Worm (Caenorhabditis elegans): ENCODE results near the gene cogc-2.

cogc-2 gene

ce11 chrIV:7023858-7024257, 15.5 kb downstream of the cogc-2 start, which contains the start of gene adah-1 (continued):
- TF ChIP-seq aly-2 (tag; optimal IDR thresholded peaks at IDR 0.05) (no peak), tbx-2 (tag; optimal IDR thresholded peaks at IDR 0.05) (no peak), unc-62 (GFP tag; optimal IDR thresholded peaks at IDR 0.05) (no peak), lin-14 (GFP tag; optimal IDR thresholded peaks at IDR 0.05) (peak; percentile 59), mep-1 (tag; optimal IDR thresholded peaks at IDR 0.05) (peak; percentile 27), lsy-2 (tag; optimal IDR thresholded peaks at IDR 0.05) (peak; percentile 22 to 26), efl-1 (optimal IDR thresholded peaks at IDR 0.05) (peak in 1 of 2 experiments; percentile 11), efl-1 (GFP tag; optimal IDR thresholded peaks at IDR 0.05 in 1 of 2) (peak in 1 of 2 experiments; percentile 65), aha-1 (tag; optimal IDR thresholded peaks at IDR 0.05) (no peak), Y116A8C.19 (tag; optimal IDR thresholded peaks at IDR 0.05; ENCODE audit: borderline replicate concordance) (no peak), nhr-19 (GFP tag; conservative IDR thresholded peaks at IDR 0.05) (peak; percentile 22; the same call in 1 of the 2 replicates), unc-98 (GFP tag; IDR thresholded peaks at IDR 0.05) (no peak), ceh-90 (tag; optimal IDR thresholded peaks at IDR 0.05) (no peak), C34B4.2 (tag; optimal IDR thresholded peaks at IDR 0.05) (no peak), dsc-1 (tag; optimal IDR thresholded peaks at IDR 0.05) (no peak), hlh-17 (GFP tag; optimal IDR thresholded peaks at IDR 0.05; ENCODE audit: borderline replicate concordance) (no peak), unc-130 (tag; optimal IDR thresholded peaks at IDR 0.05) (no peak), alr-1 (tag; optimal IDR thresholded peaks at IDR 0.05; ENCODE audit: borderline replicate concordance) (no peak), elt-3 (tag; optimal IDR thresholded peaks at IDR 0.05) (peak in 1 of 6 experiments; percentile 56), nhr-12 (tag; optimal IDR thresholded peaks at IDR 0.05) (no peak), pqm-1 (tag; optimal IDR thresholded peaks at IDR 0.05) (no peak), sox-4 (tag; optimal IDR thresholded peaks at IDR 0.05) (no peak), C04F5.9 (tag; optimal IDR thresholded peaks at IDR 0.05) (no peak), grh-1 (GFP tag; IDR thresholded peaks at IDR 0.05) (no peak), pax-3 (tag; optimal IDR thresholded peaks at IDR 0.05) (no peak), lir-3 (tag; optimal IDR thresholded peaks at IDR 0.05; ENCODE audit: poor library complexity) (no peak)

- TF ChIP-seq swsn-7 (tag; optimal IDR thresholded peaks at IDR 0.05) = peak; percentile 78
- TF ChIP-seq tbx-2 (tag; optimal IDR thresholded peaks at IDR 0.05) = peak; percentile 81
- no peak for TF ChIP-seq tlp-1 (tag; optimal IDR thresholded peaks at IDR 0.05)
- TF ChIP-seq nhr-47 (tag; optimal IDR thresholded peaks at IDR 0.05) = peak; percentile 65
- peak in 1 of 2 experiments; percentile 29 for TF ChIP-seq egl-27 (tag; optimal IDR thresholded peaks at IDR 0.05)
- TF ChIP-seq sox-4 (tag; optimal IDR thresholded peaks at IDR 0.05) = no peak
- TF ChIP-seq nhr-237 (tag; optimal IDR thresholded peaks at IDR 0.05) = no peak
- no peak for TF ChIP-seq ceh-8 (GFP tag; optimal IDR thresholded peaks at IDR 0.05)
- no peak for TF ChIP-seq fkh-10 (GFP tag; optimal IDR thresholded peaks at IDR 0.05)
- TF ChIP-seq ces-1 (GFP tag; optimal IDR thresholded peaks at IDR 0.05) = no peak
- TF ChIP-seq lin-35 (GFP tag; optimal IDR thresholded peaks at IDR 0.05) = peak; percentile 57 to 75
- TF ChIP-seq vab-15 (tag; optimal IDR thresholded peaks at IDR 0.05) = no peak
- TF ChIP-seq aha-1 (tag; optimal IDR thresholded peaks at IDR 0.05) = peak; percentile 16
- TF ChIP-seq nhr-85 (tag) = peak; percentile 85
- TF ChIP-seq nhr-28 (tag; optimal IDR thresholded peaks at IDR 0.05) = no peak
- peak; percentile 43 to 55 (median 48) for TF ChIP-seq dpl-1 (GFP tag; optimal IDR thresholded peaks at IDR 0.05)
- no peak for TF ChIP-seq nhr-11 (tag; optimal IDR thresholded peaks at IDR 0.05)
- peak; percentile 96 for TF ChIP-seq lin-14 (GFP tag; optimal IDR thresholded peaks at IDR 0.05)
- no peak for TF ChIP-seq fkh-4 (tag; optimal IDR thresholded peaks at IDR 0.05; ENCODE audit: borderline replicate concordance)
- TF ChIP-seq unc-130 (tag; optimal IDR thresholded peaks at IDR 0.05) = peak; percentile 46
- peak; percentile 85 for TF ChIP-seq ztf-4 (tag; optimal IDR thresholded peaks at IDR 0.05)
- TF ChIP-seq elt-3 (tag; optimal IDR thresholded peaks at IDR 0.05) = peak in 2 of 6 experiments; percentile 39 to 51
- TF ChIP-seq elt-2 (tag; optimal IDR thresholded peaks at IDR 0.05) = peak; percentile 26
- TF ChIP-seq Y116A8C.19 (tag; optimal IDR thresholded peaks at IDR 0.05; ENCODE audit: borderline replicate concordance) = no peak
- TF ChIP-seq hlh-4 (tag; optimal IDR thresholded peaks at IDR 0.05) = no peak
- no peak for TF ChIP-seq nhr-76 (tag; optimal IDR thresholded peaks at IDR 0.05)
- peak; percentile 67 for TF ChIP-seq lir-3 (tag; optimal IDR thresholded peaks at IDR 0.05; ENCODE audit: poor library complexity)
- TF ChIP-seq efl-1 (optimal IDR thresholded peaks at IDR 0.05) = peak; percentile 60 to 66
- peak; percentile 31 to 62 for TF ChIP-seq efl-1 (GFP tag; optimal IDR thresholded peaks at IDR 0.05 in 1 of 2)
- peak; percentile 30 for TF ChIP-seq C16A3.4 (tag; optimal IDR thresholded peaks at IDR 0.05)
- TF ChIP-seq nhr-84 (tag; optimal IDR thresholded peaks at IDR 0.05) = no peak
- no peak for TF ChIP-seq hpl-2 (GFP tag; optimal IDR thresholded peaks at IDR 0.05)
- TF ChIP-seq hlh-17 (GFP tag; optimal IDR thresholded peaks at IDR 0.05; ENCODE audit: borderline replicate concordance) = no peak
- peak; percentile 67 for TF ChIP-seq fos-1 (tag; optimal IDR thresholded peaks at IDR 0.05)
- peak; percentile 39 for TF ChIP-seq egl-13 (tag; optimal IDR thresholded peaks at IDR 0.05)
- no peak; the same call in 1 of the 2 replicates for TF ChIP-seq grh-1 (GFP tag; IDR thresholded peaks at IDR 0.05)
These were observed 16.4 kb downstream of the cogc-2 start for ce11 chrIV:7023004-7023403.
